Fruit fly (Drosophila melanogaster): ENCODE data around the gene Pect.

DNA sequence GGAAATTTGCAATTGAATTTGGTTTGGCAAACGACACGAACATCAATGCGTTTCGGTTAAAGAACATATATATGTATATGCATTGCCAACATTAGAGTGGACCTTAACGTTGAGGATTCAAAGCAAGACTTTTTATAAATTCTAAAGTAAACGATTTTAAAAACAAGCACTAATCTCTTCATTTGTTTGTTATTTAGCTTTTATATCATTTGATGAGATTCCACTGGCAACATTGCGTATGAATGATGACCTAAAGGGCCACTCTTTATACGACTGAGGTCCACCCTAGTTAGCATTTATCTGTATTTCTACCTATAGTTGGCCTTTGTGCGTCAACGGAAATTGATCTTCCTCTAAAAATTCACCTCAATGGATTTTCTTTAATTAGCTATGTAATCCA, 55.1 kb downstream of the Pect start:
- TF ChIP-seq CG12768 (GFP tag; optimal IDR thresholded peaks at IDR 0.05) (no peak), Hr96 (GFP tag; optimal IDR thresholded peaks at IDR 0.05) (no peak), tj (GFP tag; optimal IDR thresholded peaks at IDR 0.05) (no peak), CG7101 (tag; optimal IDR thresholded peaks at IDR 0.05) (no peak), pad (GFP tag; optimal IDR thresholded peaks at IDR 0.05) (no peak), toe (GFP tag; optimal IDR thresholded peaks at IDR 0.05) (no peak), Clk (GFP tag; optimal IDR thresholded peaks at IDR 0.05) (no peak), cnc (optimal IDR thresholded peaks at IDR 0.05) (no peak), CG7045 (GFP tag; optimal IDR thresholded peaks at IDR 0.05) (no peak), kay (GFP tag; ENCODE audit: borderline replicate concordance) (no peak), cic (GFP tag; optimal IDR thresholded peaks at IDR 0.05) (no peak)

Data from whole organism, adult.